Fruit fly (Drosophila melanogaster): ENCODE data around the gene CG1979.

DNA sequence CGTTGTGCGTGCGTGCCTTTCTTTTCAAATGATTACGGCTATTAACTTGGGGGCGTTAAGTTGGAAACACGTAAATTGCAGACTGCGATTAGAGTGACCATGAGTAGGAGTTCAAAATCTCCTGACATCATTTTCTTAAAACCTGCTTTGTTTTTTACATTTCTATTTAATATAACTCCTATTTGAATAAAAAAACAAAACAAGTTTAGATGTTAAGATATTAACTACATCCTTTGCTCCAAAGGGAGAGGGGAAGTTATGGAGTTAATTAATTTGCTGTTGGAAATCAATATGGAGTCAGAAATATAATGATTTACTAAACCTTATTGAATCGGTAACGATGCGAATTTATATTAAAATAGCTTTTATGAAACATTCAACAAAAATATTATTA, 31.6 kb downstream of the CG1979 start, which contains the start of gene Tailor:
- TF ChIP-seq cnc (optimal IDR thresholded peaks at IDR 0.05) (no peak), CG7045 (GFP tag; optimal IDR thresholded peaks at IDR 0.05) (no peak), Mnt (GFP tag; optimal IDR thresholded peaks at IDR 0.05) (no peak), CG14711 (tag; optimal IDR thresholded peaks at IDR 0.05) (no peak), CG12768 (GFP tag; optimal IDR thresholded peaks at IDR 0.05) (no peak), CG1620 (GFP tag; optimal IDR thresholded peaks at IDR 0.05) (no peak), bab1 (GFP tag; optimal IDR thresholded peaks at IDR 0.05) (no peak), Crg-1 (GFP tag; optimal IDR thresholded peaks at IDR 0.05) (no peak), CG7101 (tag; optimal IDR thresholded peaks at IDR 0.05) (no peak), toe (GFP tag; optimal IDR thresholded peaks at IDR 0.05) (no peak), ovo (GFP tag; optimal IDR thresholded peaks at IDR 0.05) (no peak), tj (GFP tag; optimal IDR thresholded peaks at IDR 0.05) (no peak)

Data from whole organism, adult.